Fruit fly (Drosophila melanogaster): ENCODE measurements around the gene CG5421.
A peak's percentile ranks its signal among the peaks of the same experiment; 100 is the strongest.

CG5421 gene

DNA sequence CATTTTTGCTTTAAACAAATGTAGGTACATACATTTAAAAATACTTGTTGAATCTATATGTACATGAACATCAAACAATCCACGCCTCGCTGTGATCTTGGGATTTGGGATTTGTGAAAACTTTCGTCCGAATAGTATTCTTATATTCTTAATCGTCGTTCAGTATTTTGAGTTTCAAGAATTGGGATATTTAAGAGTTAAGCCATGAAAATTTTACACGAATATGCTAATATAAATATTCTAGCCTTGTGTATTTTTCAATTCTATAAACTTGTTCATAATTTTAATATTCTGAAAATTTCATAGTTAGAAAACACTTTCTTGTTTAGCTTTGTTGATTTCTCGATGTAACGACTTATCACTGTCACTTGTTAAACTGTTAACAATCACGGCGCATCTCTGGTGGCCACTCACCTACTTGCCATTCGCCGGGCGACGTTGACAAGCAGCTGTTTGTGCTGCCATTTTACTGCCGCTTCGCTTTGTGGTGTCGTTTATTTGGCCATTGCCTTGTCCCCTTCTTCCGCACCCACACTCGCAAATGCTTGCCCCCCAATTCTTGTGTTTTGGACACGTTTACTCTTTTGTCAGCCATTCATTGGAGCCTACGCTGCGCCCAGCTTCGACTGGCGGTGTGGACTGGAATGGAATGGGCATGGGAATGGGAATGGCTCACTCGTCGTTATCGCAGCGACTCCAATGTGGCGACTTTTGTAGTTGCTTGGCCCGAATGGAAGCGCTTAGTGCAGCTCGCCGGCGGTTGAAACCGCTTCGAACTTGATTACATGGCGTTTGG lies 11.8 kb downstream of the CG5421 start (continued):
- no peak for TF ChIP-seq run (tag; optimal IDR thresholded peaks at IDR 0.05)
- TF ChIP-seq CG18476 (GFP tag; optimal IDR thresholded peaks at IDR 0.05), result no peak
- 0 out of 2 replicates have a peak, but pooled peaks have one; percentile 15 for TF ChIP-seq Drgx (GFP tag; IDR thresholded peaks at IDR 0.05)
- peak; percentile 90 for TF ChIP-seq MBD-R2 (GFP tag; IDR thresholded peaks at IDR 0.05)
- TF ChIP-seq CG12769 (tag; optimal IDR thresholded peaks at IDR 0.05), result peak; percentile 84
- TF ChIP-seq CG6654 (GFP tag; optimal IDR thresholded peaks at IDR 0.05), result no peak
- no peak for TF ChIP-seq CG17802 (tag; optimal IDR thresholded peaks at IDR 0.05)
- TF ChIP-seq CG8944 (GFP tag; optimal IDR thresholded peaks at IDR 0.05), result no peak
- no peak for TF ChIP-seq CG6791 (GFP tag; IDR thresholded peaks at IDR 0.05; ENCODE audit: partially characterized antibody)
- TF ChIP-seq E2f1 (GFP tag; IDR thresholded peaks at IDR 0.05), result no peak
- TF ChIP-seq CG4854 (GFP tag; optimal IDR thresholded peaks at IDR 0.05), result no peak
- no peak for TF ChIP-seq Bteb2 (GFP tag; optimal IDR thresholded peaks at IDR 0.05)
- no peak for TF ChIP-seq CG5245 (GFP tag; optimal IDR thresholded peaks at IDR 0.05)
- no peak for TF ChIP-seq Lim3 (GFP tag; IDR thresholded peaks at IDR 0.05)
- no peak for TF ChIP-seq pan (optimal IDR thresholded peaks at IDR 0.05)
- TF ChIP-seq pan (GFP tag; optimal IDR thresholded peaks at IDR 0.05 in 1 of 2, IDR thresholded peaks at IDR 0.05 in 1 of 2), result no peak
- TF ChIP-seq mirr (GFP tag; optimal IDR thresholded peaks at IDR 0.05), result peak; percentile 41
- TF ChIP-seq CG15011 (GFP tag; optimal IDR thresholded peaks at IDR 0.05), result no peak
- no peak for TF ChIP-seq tup (GFP tag; optimal IDR thresholded peaks at IDR 0.05)
- no peak for TF ChIP-seq Lhr (GFP tag; optimal IDR thresholded peaks at IDR 0.05)
- TF ChIP-seq HLH54F (GFP tag; optimal IDR thresholded peaks at IDR 0.05), result no peak
- TF ChIP-seq gsb-n (tag; optimal IDR thresholded peaks at IDR 0.05), result no peak
- TF ChIP-seq pum (GFP tag; optimal IDR thresholded peaks at IDR 0.05), result no peak
- no peak for TF ChIP-seq CG6175 (GFP tag; IDR thresholded peaks at IDR 0.05)
- TF ChIP-seq CG10147 (GFP tag; optimal IDR thresholded peaks at IDR 0.05), result no peak
- no peak for TF ChIP-seq cato (GFP tag; optimal IDR thresholded peaks at IDR 0.05; ENCODE audit: borderline replicate concordance)
- no peak for TF ChIP-seq CG1603 (tag; optimal IDR thresholded peaks at IDR 0.05)
- TF ChIP-seq scrt (GFP tag; optimal IDR thresholded peaks at IDR 0.05), result no peak
- TF ChIP-seq Poxn (GFP tag; IDR thresholded peaks at IDR 0.05), result no peak
- TF ChIP-seq Gug (GFP tag; IDR thresholded peaks at IDR 0.05), result no peak
- no peak for TF ChIP-seq CG11695 (GFP tag; IDR thresholded peaks at IDR 0.05)
- TF ChIP-seq D19A (tag; optimal IDR thresholded peaks at IDR 0.05), result no peak
- TF ChIP-seq tna (GFP tag; IDR thresholded peaks at IDR 0.05; ENCODE audit: partially characterized antibody), result no peak
- no peak for TF ChIP-seq Vsx1 (GFP tag; optimal IDR thresholded peaks at IDR 0.05)
- TF ChIP-seq disco-r (GFP tag; optimal IDR thresholded peaks at IDR 0.05), result no peak
- TF ChIP-seq Dp (GFP tag; optimal IDR thresholded peaks at IDR 0.05), result no peak
- TF ChIP-seq CG10366 (GFP tag; IDR thresholded peaks at IDR 0.05), result no peak
- TF ChIP-seq CG12071 (GFP tag; optimal IDR thresholded peaks at IDR 0.05), result no peak
- TF ChIP-seq CG11696 (GFP tag; IDR thresholded peaks at IDR 0.05), result no peak
- TF ChIP-seq unc-4 (GFP tag; IDR thresholded peaks at IDR 0.05; ENCODE audit: partially characterized antibody), result 0 out of 2 replicates have a peak, but pooled peaks have one; percentile 20
- TF ChIP-seq peb (GFP tag; IDR thresholded peaks at IDR 0.05), result no peak
- no peak for TF ChIP-seq Nf-YB (GFP tag; optimal IDR thresholded peaks at IDR 0.05)
- no peak for TF ChIP-seq B-H1 (GFP tag; IDR thresholded peaks at IDR 0.05)
- no peak for TF ChIP-seq CG10274 (GFP tag; optimal IDR thresholded peaks at IDR 0.05)
- no peak for TF ChIP-seq CG8924 (tag; optimal IDR thresholded peaks at IDR 0.05)
- TF ChIP-seq Myb (GFP tag; optimal IDR thresholded peaks at IDR 0.05), result no peak
- no peak for TF ChIP-seq cas (GFP tag; IDR thresholded peaks at IDR 0.05)
- TF ChIP-seq az2 (GFP tag; optimal IDR thresholded peaks at IDR 0.05), result no peak
- TF ChIP-seq CG31224 (GFP tag; IDR thresholded peaks at IDR 0.05), result no peak
- TF ChIP-seq CG42726 (GFP tag; IDR thresholded peaks at IDR 0.05; ENCODE audit: partially characterized antibody), result no peak

Measured in whole organism, embryonic.